Worm (Caenorhabditis elegans) whole organism, early embryonic: Measurements from ENCODE around the gene F19B2.7.

Source experiments
- B0310.2 ChIP-seq: sonication (generic microtip); optimal IDR thresholded peaks from 2 replicates; lab custom pipeline; 2016; ENCODE audit warnings: mild to moderate bottlenecking, missing genetic modification characterization, missing compliant biosample characterization
- ama-1 ChIP-seq: fragments of 150-350 bp; optimal IDR thresholded peaks from 2 replicates; lab custom pipeline; 2014
- hmbx-1 ChIP-seq: sonication (generic microtip); optimal IDR thresholded peaks from 2 replicates; lab custom pipeline; 2016; ENCODE audit warnings: mild to moderate bottlenecking, missing genetic modification characterization, missing compliant biosample characterization
- hnd-1 ChIP-seq: sonication (generic microtip); optimal IDR thresholded peaks from 2 replicates; lab custom pipeline; 2016; ENCODE audit warnings: missing genetic modification characterization, missing compliant biosample characterization
- tbx-11 ChIP-seq: fragments of 200-800 bp; sonication (Bioruptor generic); IDR thresholded peaks from 2 replicates; pipeline ENCODE4 v1.3.6; 2022; ENCODE audit warnings: missing genetic modification characterization, missing compliant biosample characterization

ce11 chrV:20158223-20158622, 6.7 kb downstream of the F19B2.7 start, which contains the start of gene F19B2.6:
- TF ChIP-seq ama-1 (lab: Kevin White, UChicago) (no peak), hmbx-1 (tag; lab: Kevin White, UChicago) (no peak), hnd-1 (no peak), tbx-11 (GFP tag; lab: Robert Waterston, UW) (no peak), B0310.2 (tag; lab: Kevin White, UChicago) (no peak)
